Worm (Caenorhabditis elegans): Measurements from ENCODE around the gene Y116F11B.8.

ce11 chrV:19907365-19907764 lies 49.9 kb downstream of the Y116F11B.8 start, which contains the start of gene fars-2:
- TF ChIP-seq egl-27 (tag; optimal IDR thresholded peaks at IDR 0.05) (no peak), ceh-82 (tag; optimal IDR thresholded peaks at IDR 0.05) (no peak), lin-39 (tag; optimal IDR thresholded peaks at IDR 0.05) (no peak)
